Worm (Caenorhabditis elegans) whole organism, early embryonic: ENCODE measurements around the gene K06H6.5.

Experiments used
- B0310.2 ChIP-seq: sonication (generic microtip); optimal IDR thresholded peaks from 2 replicates; lab custom pipeline; 2016; ENCODE audit warnings: mild to moderate bottlenecking, missing genetic modification characterization, missing compliant biosample characterization
- F13C5.2 ChIP-seq: sonication (generic microtip); optimal IDR thresholded peaks from 2 replicates; lab custom pipeline; 2017; ENCODE audit warnings: mild to moderate bottlenecking, missing genetic modification characterization, inconsistent platforms, missing compliant biosample characterization
- aly-1 ChIP-seq: sonication (generic microtip); optimal IDR thresholded peaks from 2 replicates; lab custom pipeline; 2016; ENCODE audit warnings: missing genetic modification characterization, missing compliant biosample characterization
- ama-1 ChIP-seq: fragments of 150-350 bp; optimal IDR thresholded peaks from 2 replicates; lab custom pipeline; 2014
- ceh-13 ChIP-seq: fragments of 200-800 bp; sonication (Bioruptor generic); optimal IDR thresholded peaks from 2 replicates; lab custom pipeline; 2018; ENCODE audit warnings: mild to moderate bottlenecking, missing genetic modification characterization, missing compliant biosample characterization
- ceh-36 ChIP-seq: sonication (generic microtip); optimal IDR thresholded peaks from 2 replicates; lab custom pipeline; 2016; ENCODE audit warnings: missing genetic modification characterization, inconsistent platforms, missing compliant biosample characterization
- ets-7 ChIP-seq: sonication (generic microtip); optimal IDR thresholded peaks from 2 replicates; lab custom pipeline; 2016; ENCODE audit warnings: missing genotype, missing genetic modification characterization, missing compliant biosample characterization
- flt-1 ChIP-seq: fragments of 200-800 bp; sonication (Bioruptor generic); IDR thresholded peaks from 2 replicates; pipeline ENCODE4 v1.3.6; 2022; ENCODE audit warnings: missing genetic modification characterization, missing compliant biosample characterization
- hmbx-1 ChIP-seq: sonication (generic microtip); optimal IDR thresholded peaks from 2 replicates; lab custom pipeline; 2016; ENCODE audit warnings: mild to moderate bottlenecking, missing genetic modification characterization, missing compliant biosample characterization
- hmg-4 ChIP-seq: fragments of 200-800 bp; sonication (Bioruptor generic); optimal IDR thresholded peaks from 2 replicates; lab custom pipeline; 2018; ENCODE audit warnings: mild to moderate bottlenecking, missing genetic modification characterization, missing compliant biosample characterization
- hnd-1 ChIP-seq: sonication (generic microtip); optimal IDR thresholded peaks from 2 replicates; lab custom pipeline; 2016; ENCODE audit warnings: missing genetic modification characterization, missing compliant biosample characterization
- pes-1 ChIP-seq: fragments of 200-800 bp; sonication (Bioruptor generic); IDR thresholded peaks from 2 replicates; pipeline ENCODE4 v1.3.6; 2022; ENCODE audit warnings: missing genetic modification reagents, missing genetic modification characterization, missing compliant biosample characterization
- scrt-1 ChIP-seq: fragments of 200-800 bp; sonication (Bioruptor generic); IDR thresholded peaks from 2 replicates; pipeline ENCODE4 v1.3.6; 2022; ENCODE audit warnings: missing genetic modification characterization, missing compliant biosample characterization
- sea-1 ChIP-seq: fragments of 200-800 bp; sonication (Bioruptor generic); conservative IDR thresholded peaks from 2 replicates; pipeline ENCODE4 v1.3.6; 2022; ENCODE audit warnings: missing genetic modification characterization, missing compliant biosample characterization
- tbx-11 ChIP-seq: fragments of 200-800 bp; sonication (Bioruptor generic); IDR thresholded peaks from 2 replicates; pipeline ENCODE4 v1.3.6; 2022; ENCODE audit warnings: missing genetic modification characterization, missing compliant biosample characterization
- tbx-37 ChIP-seq: fragments of 200-800 bp; sonication (Bioruptor generic); conservative IDR thresholded peaks from 2 replicates; pipeline ENCODE4 v1.3.6; 2022; ENCODE audit warnings: missing genetic modification reagents, missing genetic modification characterization, missing compliant biosample characterization
- tra-4 ChIP-seq: sonication (generic microtip); optimal IDR thresholded peaks from 2 replicates; lab custom pipeline; 2017; ENCODE audit warnings: missing genetic modification characterization, missing compliant biosample characterization

K06H6.5 gene

ce11 chrV:543169-543568 lies 33.0 kb upstream of the K06H6.5 start, which contains the start of gene C14C6.3:
Gene C14C6.3, plus strand, starts transcription at chrV:543469.
- no peak for TF ChIP-seq ama-1 (lab: Kevin White, UChicago)
- no peak for TF ChIP-seq flt-1 (GFP tag; lab: Robert Waterston, UW)
- no peak for TF ChIP-seq tra-4 (tag; lab: Kevin White, UChicago)
- TF ChIP-seq tbx-37, result no peak
- TF ChIP-seq ets-7, result no peak
- TF ChIP-seq ceh-36 (tag; lab: Kevin White, UChicago), result no peak
- TF ChIP-seq B0310.2, result no peak
- no peak for TF ChIP-seq sea-1 (GFP tag; lab: Robert Waterston, UW)
- TF ChIP-seq aly-1 (tag; lab: Kevin White, UChicago), result no peak
- TF ChIP-seq hmbx-1 (tag; lab: Kevin White, UChicago), result no peak
- TF ChIP-seq F13C5.2 (tag; lab: Kevin White, UChicago), result no peak

- TF ChIP-seq sea-1 (GFP tag; lab: Robert Waterston, UW) (no peak), ceh-36 (tag; lab: Kevin White, UChicago) (no peak), aly-1 (tag; lab: Kevin White, UChicago) (no peak), hmbx-1 (tag; lab: Kevin White, UChicago) (no peak), ceh-13 (GFP tag; lab: Kevin White, UChicago) (no peak), F13C5.2 (tag; lab: Kevin White, UChicago) (no peak), ama-1 (lab: Kevin White, UChicago) (no peak), ets-7 (no peak), tra-4 (tag; lab: Kevin White, UChicago) (no peak), hmg-4 (GFP tag; lab: Kevin White, UChicago) (no peak), pes-1 (GFP tag; lab: Robert Waterston, UW) (no peak), tbx-37 (no peak), tbx-11 (GFP tag; lab: Robert Waterston, UW) (no peak), scrt-1 (no peak), hnd-1 (tag; lab: Kevin White, UChicago) (no peak), B0310.2 (no peak), flt-1 (GFP tag; lab: Robert Waterston, UW) (no peak)
Observed at ce11 chrV:547980-548379, 28.2 kb upstream of the K06H6.5 start, which contains the start of gene C14C6.6. Gene C14C6.6, minus strand, starts transcription at chrV:548080.

- TF ChIP-seq ceh-13 (GFP tag; lab: Kevin White, UChicago) (no peak), tra-4 (tag; lab: Kevin White, UChicago) (no peak), ets-7 (no peak), aly-1 (tag; lab: Kevin White, UChicago) (no peak), tbx-11 (GFP tag; lab: Robert Waterston, UW) (no peak), pes-1 (GFP tag; lab: Robert Waterston, UW) (no peak), ama-1 (lab: Kevin White, UChicago) (no peak), scrt-1 (no peak), hmbx-1 (tag; lab: Kevin White, UChicago) (no peak), B0310.2 (no peak), ceh-36 (tag; lab: Kevin White, UChicago) (no peak), sea-1 (GFP tag; lab: Robert Waterston, UW) (no peak), flt-1 (GFP tag; lab: Robert Waterston, UW) (no peak)
Observed at ce11 chrV:552406-552805, 23.8 kb upstream of the K06H6.5 start.

ce11 chrV:553067-553466 lies 23.1 kb upstream of the K06H6.5 start, which contains the start of gene C14C6.8:
Gene C14C6.8, minus strand, starts transcription at chrV:553167.
- TF ChIP-seq F13C5.2 (tag; lab: Kevin White, UChicago) (no peak), ets-7 (no peak)

- TF ChIP-seq pes-1 (GFP tag; lab: Robert Waterston, UW) (no peak), flt-1 (GFP tag; lab: Robert Waterston, UW) (no peak), sea-1 (GFP tag; lab: Robert Waterston, UW) (no peak), hmg-4 (GFP tag; lab: Kevin White, UChicago) (no peak), ceh-36 (tag; lab: Kevin White, UChicago) (no peak), ceh-13 (GFP tag; lab: Kevin White, UChicago) (no peak), B0310.2 (no peak), hmbx-1 (tag; lab: Kevin White, UChicago) (no peak), tra-4 (tag; lab: Kevin White, UChicago) (no peak), ets-7 (no peak), ama-1 (lab: Kevin White, UChicago) (no peak), tbx-11 (GFP tag; lab: Robert Waterston, UW) (no peak)
Observed at ce11 chrV:556055-556454, 20.1 kb upstream of the K06H6.5 start, which contains the start of gene srx-8. Gene srx-8, minus strand, starts transcription at chrV:556155.

- TF ChIP-seq scrt-1 (no peak), pes-1 (GFP tag; lab: Robert Waterston, UW) (no peak)
Observed at ce11 chrV:559940-560339, 16.2 kb upstream of the K06H6.5 start, which contains the start of gene srx-7. Gene srx-7, plus strand, starts transcription at chrV:560195.

- TF ChIP-seq tbx-11 (GFP tag; lab: Robert Waterston, UW), result no peak
- no peak for TF ChIP-seq ceh-13 (GFP tag; lab: Kevin White, UChicago)
- no peak for TF ChIP-seq sea-1 (GFP tag; lab: Robert Waterston, UW)
- no peak for TF ChIP-seq ama-1 (lab: Kevin White, UChicago)
- TF ChIP-seq ceh-36 (tag; lab: Kevin White, UChicago), result no peak
- no peak for TF ChIP-seq scrt-1
- TF ChIP-seq pes-1 (GFP tag; lab: Robert Waterston, UW), result no peak
- no peak for TF ChIP-seq flt-1 (GFP tag; lab: Robert Waterston, UW)
- TF ChIP-seq tbx-37, result no peak
- no peak for TF ChIP-seq hnd-1 (tag; lab: Kevin White, UChicago)
- TF ChIP-seq F13C5.2 (tag; lab: Kevin White, UChicago), result no peak
- no peak for TF ChIP-seq B0310.2
- TF ChIP-seq tra-4 (tag; lab: Kevin White, UChicago), result no peak
- no peak for TF ChIP-seq aly-1 (tag; lab: Kevin White, UChicago)
- no peak for TF ChIP-seq hmg-4 (GFP tag; lab: Kevin White, UChicago)
- TF ChIP-seq hmbx-1 (tag; lab: Kevin White, UChicago), result no peak
- TF ChIP-seq ets-7, result no peak
Observed at ce11 chrV:562834-563233, 13.3 kb upstream of the K06H6.5 start, which contains the start of gene C14C6.2. Gene C14C6.2, plus strand, starts transcription at chrV:563134.
